Fruit fly (Drosophila melanogaster): Measurements from ENCODE around the gene CG45060.

Gene CG45060

dm6 chrX:9899535-9900179 is 31.3 kb upstream of the CG45060 start, which contains the start of gene CG15249 (continued):
- TF ChIP-seq Oaz (GFP tag; IDR thresholded peaks at IDR 0.05) (no peak), CG11560 (tag; IDR thresholded peaks at IDR 0.05) (no peak), Eip74EF (GFP tag; optimal IDR thresholded peaks at IDR 0.05) (peak in 1 of 2 experiments; percentile 16), BEAF-32 (GFP tag; optimal IDR thresholded peaks at IDR 0.05) (no peak), CG7556 (GFP tag; optimal IDR thresholded peaks at IDR 0.05) (peak; percentile 77), ato (GFP tag; IDR thresholded peaks at IDR 0.05; ENCODE audit: partially characterized antibody) (no peak), CG3281 (GFP tag; optimal IDR thresholded peaks at IDR 0.05) (peak; percentile 27), E2f2 (GFP tag; IDR thresholded peaks at IDR 0.05) (peak; percentile 33; the same call in 1 of the 2 replicates), CG15269 (tag; optimal IDR thresholded peaks at IDR 0.05) (peak; percentile 63), row (GFP tag; IDR thresholded peaks at IDR 0.05) (peak; percentile 46; the same call in 1 of the 3 replicates), ab (GFP tag; optimal IDR thresholded peaks at IDR 0.05) (no peak), CG34224 (GFP tag; IDR thresholded peaks at IDR 0.05; ENCODE audit: partially characterized antibody) (no peak), CG3847 (GFP tag; IDR thresholded peaks at IDR 0.05) (no peak), Dip2 (GFP tag; IDR thresholded peaks at IDR 0.05) (no peak), CG3163 (GFP tag; optimal IDR thresholded peaks at IDR 0.05) (no peak)

dm6 chrX:9897599-9897998 is 29.2 kb upstream of the CG45060 start:
- no peak for TF ChIP-seq CG9215 (GFP tag; IDR thresholded peaks at IDR 0.05)
- TF ChIP-seq ftz-f1 (GFP tag; optimal IDR thresholded peaks at IDR 0.05), result peak; percentile 85
- no peak for TF ChIP-seq CG12104 (GFP tag; optimal IDR thresholded peaks at IDR 0.05)
- no peak for TF ChIP-seq CG7987 (GFP tag; optimal IDR thresholded peaks at IDR 0.05)
- TF ChIP-seq CG12769 (tag; optimal IDR thresholded peaks at IDR 0.05), result peak; percentile 30
- TF ChIP-seq sens-2 (GFP tag; IDR thresholded peaks at IDR 0.05), result no peak
- TF ChIP-seq CoRest (tag; optimal IDR thresholded peaks at IDR 0.05), result no peak
- no peak for TF ChIP-seq otp (GFP tag; IDR thresholded peaks at IDR 0.05)
- no peak for TF ChIP-seq kay (GFP tag; optimal IDR thresholded peaks at IDR 0.05)
- TF ChIP-seq chinmo (GFP tag; IDR thresholded peaks at IDR 0.05; ENCODE audit: partially characterized antibody), result peak; percentile 79; the same call in 1 of the 4 replicates
- TF ChIP-seq Doc3 (GFP tag; IDR thresholded peaks at IDR 0.05; ENCODE audit: partially characterized antibody), result no peak
- no peak for TF ChIP-seq Trl (optimal IDR thresholded peaks at IDR 0.05)
- TF ChIP-seq Trl (GFP tag; optimal IDR thresholded peaks at IDR 0.05), result no peak
- TF ChIP-seq sd (tag; optimal IDR thresholded peaks at IDR 0.05), result peak; percentile 29
- TF ChIP-seq Poxn (GFP tag; IDR thresholded peaks at IDR 0.05), result no peak
- no peak for TF ChIP-seq hb (GFP tag; IDR thresholded peaks at IDR 0.05; ENCODE audit: partially characterized antibody)
- TF ChIP-seq knrl (GFP tag; IDR thresholded peaks at IDR 0.05; ENCODE audit: partially characterized antibody), result no peak
- TF ChIP-seq GATAe (GFP tag; conservative IDR thresholded peaks at IDR 0.05), result no peak
- TF ChIP-seq HLH4C (GFP tag; IDR thresholded peaks at IDR 0.05; ENCODE audit: partially characterized antibody), result no peak
- TF ChIP-seq CG12219 (GFP tag; optimal IDR thresholded peaks at IDR 0.05), result no peak

dm6 chrX:9892834-9893233 is 24.5 kb upstream of the CG45060 start:
- TF ChIP-seq phol (tag; optimal IDR thresholded peaks at IDR 0.05), result peak; percentile 20
- peak; percentile 51; the same call in 1 of the 2 replicates for TF ChIP-seq Rfx (GFP tag; IDR thresholded peaks at IDR 0.05)
- no peak for TF ChIP-seq Sry-β (GFP tag; optimal IDR thresholded peaks at IDR 0.05)
- TF ChIP-seq Sin3A (optimal IDR thresholded peaks at IDR 0.05), result no peak
- TF ChIP-seq danr (GFP tag; IDR thresholded peaks at IDR 0.05), result peak; percentile 10; the same call in 1 of the 2 replicates
- no peak for TF ChIP-seq CG2199 (GFP tag; IDR thresholded peaks at IDR 0.05)
- peak; percentile 50; the same call in 2 of the 3 replicates for TF ChIP-seq Aef1 (GFP tag; IDR thresholded peaks at IDR 0.05)
- peak; percentile 33; the same call in 1 of the 2 replicates for TF ChIP-seq CG9932 (GFP tag; IDR thresholded peaks at IDR 0.05)
- TF ChIP-seq Ada2b (GFP tag; IDR thresholded peaks at IDR 0.05), result peak; percentile 69
- TF ChIP-seq D19A (tag; optimal IDR thresholded peaks at IDR 0.05), result no peak
- TF ChIP-seq unpg (GFP tag; optimal IDR thresholded peaks at IDR 0.05), result peak; percentile 34
- TF ChIP-seq sens (GFP tag), result peak; percentile 66
- peak; percentile 61; the same call in 2 of the 3 replicates for TF ChIP-seq ken (GFP tag; IDR thresholded peaks at IDR 0.05)
- TF ChIP-seq abd-A (tag; optimal IDR thresholded peaks at IDR 0.05), result no peak
- peak; percentile 23 for TF ChIP-seq tin (GFP tag; optimal IDR thresholded peaks at IDR 0.05)

All from whole organism, embryonic.